Worm (Caenorhabditis elegans): Measurements from ENCODE around the gene Y47D3A.21.

Gene Y47D3A.21

DNA sequence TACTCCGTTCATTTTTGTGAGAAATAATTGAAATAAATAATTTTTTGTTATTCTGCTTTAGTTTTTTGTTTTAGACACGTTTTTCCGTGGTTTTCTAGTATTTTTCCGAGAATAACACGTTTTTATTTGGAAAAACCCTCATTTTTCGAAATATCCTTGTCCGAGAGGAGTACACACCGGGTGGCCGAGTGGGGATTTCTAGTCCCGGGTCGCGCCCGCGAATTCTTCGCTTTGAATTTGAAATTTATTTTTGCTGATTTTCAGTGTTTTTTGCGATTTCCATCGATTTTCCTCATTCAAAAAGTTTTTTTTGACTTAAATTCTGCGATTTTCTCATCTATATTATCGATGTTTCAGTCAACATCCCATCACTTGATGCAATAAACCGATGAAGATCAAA is 11.8 kb upstream of the Y47D3A.21 start, which contains the start of the genes gly-9, mib-1 and smc-3:
Gene gly-9, minus strand, starts transcription at position 27 of the 400 bp plus-strand sequence.
Gene mib-1, minus strand, starts transcription at position 123 of the 400 bp plus-strand sequence.
Gene smc-3, plus strand, starts transcription at position 351 of the 400 bp plus-strand sequence.
- no peak for TF ChIP-seq cnd-1 (tag; optimal IDR thresholded peaks at IDR 0.05)
- no peak for TF ChIP-seq sptf-1 (tag; optimal IDR thresholded peaks at IDR 0.05)
- no peak for TF ChIP-seq ceh-83 (GFP tag; optimal IDR thresholded peaks at IDR 0.05)
- TF ChIP-seq ces-1 (GFP tag; optimal IDR thresholded peaks at IDR 0.05): peak; percentile 5
- TF ChIP-seq tbx-8 (GFP tag; optimal IDR thresholded peaks at IDR 0.05): no peak
- no peak for TF ChIP-seq ham-2 (GFP tag; optimal IDR thresholded peaks at IDR 0.05)
- no peak for TF ChIP-seq sem-2 (GFP tag; optimal IDR thresholded peaks at IDR 0.05)
- peak; percentile 24 for TF ChIP-seq nhr-237 (tag; optimal IDR thresholded peaks at IDR 0.05)
- no peak for TF ChIP-seq ceh-43 (GFP tag; optimal IDR thresholded peaks at IDR 0.05)
- TF ChIP-seq hlh-1 (tag; optimal IDR thresholded peaks at IDR 0.05): no peak
- no peak for TF ChIP-seq pha-4 (tag; optimal IDR thresholded peaks at IDR 0.05)
- TF ChIP-seq elt-3 (tag; optimal IDR thresholded peaks at IDR 0.05): no peak
- TF ChIP-seq unc-39 (tag; optimal IDR thresholded peaks at IDR 0.05): no peak
- no peak for TF ChIP-seq drap-1 (GFP tag; optimal IDR thresholded peaks at IDR 0.05)
- no peak for TF ChIP-seq bed-3 (GFP tag; optimal IDR thresholded peaks at IDR 0.05)
- TF ChIP-seq M03D4.4 (tag; optimal IDR thresholded peaks at IDR 0.05): no peak
- no peak for TF ChIP-seq flh-1 (GFP tag; optimal IDR thresholded peaks at IDR 0.05)
- no peak for TF ChIP-seq unc-120 (tag; optimal IDR thresholded peaks at IDR 0.05; ENCODE audit: poor library complexity, severe bottlenecking)
- TF ChIP-seq elt-1 (tag; optimal IDR thresholded peaks at IDR 0.05; ENCODE audit: borderline replicate concordance, insufficient read depth): no peak
- TF ChIP-seq nhr-28 (tag; optimal IDR thresholded peaks at IDR 0.05): no peak
- no peak for TF ChIP-seq nhr-12 (tag; optimal IDR thresholded peaks at IDR 0.05)
- TF ChIP-seq ceh-39 (tag; optimal IDR thresholded peaks at IDR 0.05): no peak
- TF ChIP-seq lin-13 (tag; optimal IDR thresholded peaks at IDR 0.05): peak; percentile 18
- no peak for TF ChIP-seq ztf-11 (tag; optimal IDR thresholded peaks at IDR 0.05)
- TF ChIP-seq lin-32 (GFP tag; optimal IDR thresholded peaks at IDR 0.05): no peak
- TF ChIP-seq lsy-2 (tag; optimal IDR thresholded peaks at IDR 0.05): peak; percentile 6
- TF ChIP-seq mls-2 (tag; optimal IDR thresholded peaks at IDR 0.05): no peak

DNA sequence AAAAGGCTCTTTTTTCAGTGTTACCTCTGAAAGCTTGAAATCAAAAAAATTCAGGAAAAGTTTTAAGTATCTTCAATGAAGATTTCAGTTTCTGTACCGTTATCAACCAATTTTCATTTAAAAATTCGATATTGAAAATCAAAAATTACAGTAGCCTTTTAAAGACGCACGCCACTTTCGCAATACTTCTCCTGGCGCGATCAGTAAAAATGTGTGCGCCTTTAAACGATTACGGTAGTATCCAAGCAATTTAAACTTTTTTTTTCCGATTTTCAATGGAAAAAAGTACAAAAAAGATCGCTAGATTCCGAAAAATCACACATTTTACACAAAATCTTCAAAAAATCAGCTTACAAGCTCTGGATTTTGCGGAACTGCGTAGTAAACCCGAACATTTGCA is 11.2 kb upstream of the Y47D3A.21 start:
- TF ChIP-seq ham-2 (GFP tag; optimal IDR thresholded peaks at IDR 0.05) (no peak), tbx-8 (GFP tag; optimal IDR thresholded peaks at IDR 0.05) (no peak), nhr-237 (tag; optimal IDR thresholded peaks at IDR 0.05) (no peak), unc-62 (GFP tag; optimal IDR thresholded peaks at IDR 0.05) (no peak), drap-1 (GFP tag; optimal IDR thresholded peaks at IDR 0.05) (no peak), elt-3 (tag; optimal IDR thresholded peaks at IDR 0.05) (no peak), hlh-1 (tag; optimal IDR thresholded peaks at IDR 0.05) (no peak), cnd-1 (tag; optimal IDR thresholded peaks at IDR 0.05) (no peak), nhr-28 (tag; optimal IDR thresholded peaks at IDR 0.05) (no peak), nhr-2 (tag; optimal IDR thresholded peaks at IDR 0.05) (no peak), lsy-2 (tag; optimal IDR thresholded peaks at IDR 0.05) (no peak), ceh-39 (tag; optimal IDR thresholded peaks at IDR 0.05) (no peak), elt-1 (tag; optimal IDR thresholded peaks at IDR 0.05; ENCODE audit: borderline replicate concordance, insufficient read depth) (no peak), bed-3 (GFP tag; optimal IDR thresholded peaks at IDR 0.05) (no peak)

DNA sequence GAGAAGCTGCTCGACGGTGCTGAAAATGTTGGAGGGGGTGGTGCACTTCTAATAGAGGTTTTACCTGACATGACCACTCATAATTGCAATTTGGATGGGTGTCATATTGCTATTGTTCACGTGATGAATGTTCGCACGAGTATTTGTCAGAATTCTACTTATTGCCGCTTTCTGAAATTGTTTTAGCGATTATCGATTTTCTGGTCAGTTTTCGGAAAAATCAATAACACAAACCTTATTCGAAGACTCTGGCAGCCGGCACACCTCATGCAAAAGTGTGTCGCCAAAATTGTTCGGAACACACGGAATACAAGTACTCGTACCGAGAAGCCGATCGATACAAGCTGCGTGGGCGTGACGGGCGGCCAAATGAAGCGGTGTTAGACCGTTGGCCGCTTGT is 9.6 kb upstream of the Y47D3A.21 start:
- TF ChIP-seq pha-4 (tag; optimal IDR thresholded peaks at IDR 0.05): no peak

DNA sequence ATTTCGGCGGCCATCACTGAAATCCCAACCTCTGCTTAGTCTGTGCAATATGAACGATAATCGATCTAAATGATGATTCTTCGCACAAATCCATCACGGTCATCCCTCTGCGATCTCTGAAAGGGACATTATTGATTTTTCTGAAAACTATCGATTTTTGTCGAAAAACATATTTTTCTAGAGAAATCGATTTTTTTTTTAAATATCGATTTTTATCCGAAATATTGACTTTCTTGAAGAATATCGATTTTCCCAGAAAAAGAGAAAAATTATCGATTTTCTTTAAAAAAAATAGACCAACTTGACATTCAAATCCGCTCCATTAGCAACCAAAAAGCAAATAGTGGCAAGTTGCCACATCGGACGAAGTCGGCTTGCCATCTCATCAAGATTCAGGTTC is 8.6 kb upstream of the Y47D3A.21 start:
- no peak for TF ChIP-seq ceh-43 (GFP tag; optimal IDR thresholded peaks at IDR 0.05)

DNA sequence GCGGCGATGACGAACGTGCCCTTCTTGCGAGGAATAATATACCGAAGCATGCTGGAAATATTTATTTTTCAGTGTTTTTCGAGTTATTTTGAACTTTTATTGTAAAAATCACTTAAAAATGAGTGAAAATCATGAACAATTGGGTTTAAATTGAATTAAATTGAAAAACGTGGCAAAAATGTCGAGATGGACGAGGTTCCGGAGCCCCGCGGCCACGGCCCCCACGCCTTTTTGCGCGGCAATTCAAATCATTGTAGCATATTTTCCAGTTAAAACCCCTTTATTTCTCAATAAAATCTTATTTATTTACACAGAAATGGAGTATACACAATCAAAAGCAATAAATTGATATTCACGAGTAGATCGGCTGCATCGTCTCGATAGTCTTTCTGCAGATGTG is 7.4 kb upstream of the Y47D3A.21 start:
- peak; percentile 4 for TF ChIP-seq mls-2 (tag; optimal IDR thresholded peaks at IDR 0.05)
- no peak for TF ChIP-seq ztf-11 (tag; optimal IDR thresholded peaks at IDR 0.05)
- TF ChIP-seq ces-1 (GFP tag; optimal IDR thresholded peaks at IDR 0.05): peak; percentile 73

DNA sequence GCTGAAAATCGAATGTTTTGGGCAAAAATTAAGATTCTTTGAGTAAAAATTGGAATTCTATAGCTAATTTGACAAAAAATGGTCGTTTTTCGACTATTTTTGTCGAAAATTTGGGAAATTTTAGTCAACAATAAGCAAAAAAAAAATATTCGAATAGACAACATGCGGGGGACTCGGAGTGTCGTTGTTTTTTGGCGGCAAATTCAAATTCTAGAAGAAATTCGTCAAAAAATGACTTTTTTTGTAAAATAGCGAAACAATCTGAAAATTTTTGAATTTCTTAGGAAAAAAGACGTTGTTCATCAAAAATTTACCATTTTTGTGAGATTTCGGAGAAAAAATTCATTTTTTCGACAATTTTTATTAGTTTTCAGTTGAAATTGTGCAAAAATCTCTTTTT is 4.9 kb upstream of the Y47D3A.21 start:
- no peak for TF ChIP-seq nhr-2 (tag; optimal IDR thresholded peaks at IDR 0.05)
- no peak for TF ChIP-seq nhr-237 (tag; optimal IDR thresholded peaks at IDR 0.05)
